Worm (Caenorhabditis elegans) whole organism, midembryonic: ENCODE measurements around the gene F44E7.9.

Source experiments
- T22C8.4 ChIP-seq: fragments of 200-800 bp; sonication (Bioruptor generic); IDR thresholded peaks from 2 replicates; pipeline ENCODE4 v1.3.6; 2022; ENCODE audit warnings: missing genetic modification characterization, missing compliant biosample characterization
- cog-1 ChIP-seq: sonication (generic microtip); optimal IDR thresholded peaks from 2 replicates; lab custom pipeline; 2016; ENCODE audit warnings: missing genetic modification characterization, missing compliant biosample characterization
- flt-1 ChIP-seq: fragments of 200-800 bp; sonication (Bioruptor generic); IDR thresholded peaks from 2 replicates; pipeline ENCODE4 v1.3.6; 2022; ENCODE audit warnings: missing genetic modification characterization, missing compliant biosample characterization
- klf-2 ChIP-seq: fragments of 200-800 bp; sonication (Bioruptor generic); conservative IDR thresholded peaks from 2 replicates; pipeline ENCODE4 v1.3.6; 2022; ENCODE audit warnings: missing genetic modification reagents, missing genetic modification characterization, missing compliant biosample characterization
- ref-1 ChIP-seq: fragments of 200-800 bp; sonication (Bioruptor generic); conservative IDR thresholded peaks from 2 replicates; pipeline ENCODE4 v1.3.6; 2022; ENCODE audit warnings: missing genetic modification reagents, missing genetic modification characterization, missing compliant biosample characterization
- tab-1 ChIP-seq: fragments of 200-800 bp; sonication (Bioruptor generic); IDR thresholded peaks from 2 replicates; pipeline ENCODE4 v1.3.6; 2022; ENCODE audit warnings: missing genetic modification characterization, missing compliant biosample characterization
- ztf-23 ChIP-seq: fragments of 200-800 bp; sonication (Bioruptor generic); IDR thresholded peaks from 2 replicates; pipeline ENCODE4 v1.3.6; 2022; ENCODE audit warnings: missing genetic modification reagents, missing genetic modification characterization, missing compliant biosample characterization
- ztf-29 ChIP-seq: fragments of 200-800 bp; sonication (Bioruptor generic); IDR thresholded peaks from 2 replicates; pipeline ENCODE4 v1.3.6; 2022; ENCODE audit warnings: missing genetic modification reagents, missing genetic modification characterization, missing compliant biosample characterization

ce11 chrV:5771627-5772026 is 19.4 kb upstream of the F44E7.9 start, which contains the start of gene F44E7.3:
- TF ChIP-seq ref-1 (GFP tag; lab: Robert Waterston, UW) (no peak), cog-1 (no peak), klf-2 (no peak), T22C8.4 (no peak), tab-1 (GFP tag; lab: Robert Waterston, UW) (no peak), ztf-23 (GFP tag; lab: Robert Waterston, UW) (no peak), flt-1 (no peak), ztf-29 (GFP tag; lab: Robert Waterston, UW) (no peak)
